Fruit fly (Drosophila melanogaster) whole organism, embryonic: ENCODE data around the gene CG16854.

ENCODE experiments used
- CG10267 ChIP-seq: fragments of 200-800 bp; sonication (Bioruptor generic); optimal IDR thresholded peaks from 2 replicates; lab custom pipeline; 2018; ENCODE audit warnings: missing biosample characterization, mild to moderate bottlenecking, missing genetic modification characterization, moderate library complexity
- CG5953 ChIP-seq: fragments of 200-800 bp; sonication (Bioruptor generic); IDR thresholded peaks from 2 replicates; pipeline ENCODE4 v1.3.6; 2022; ENCODE audit warnings: missing biosample characterization, missing genetic modification characterization
- Gsc ChIP-seq: fragments of 200-800 bp; sonication (Bioruptor generic); IDR thresholded peaks from 2 replicates; pipeline ENCODE4 v1.3.6; 2022; ENCODE audit warnings: missing biosample characterization, missing genetic modification characterization
- ash1 ChIP-seq: fragments of 200-800 bp; sonication (Bioruptor generic); optimal IDR thresholded peaks from 2 replicates; lab custom pipeline; 2018; ENCODE audit warnings: missing biosample characterization, mild to moderate bottlenecking, missing genetic modification characterization
- sna ChIP-seq: fragments of 200-800 bp; sonication (Bioruptor generic); IDR thresholded peaks from 2 replicates; pipeline ENCODE4 v1.3.6; 2022; ENCODE audit warnings: missing biosample characterization, missing genetic modification characterization; ENCODE audit not compliant: partially characterized antibody
- wor ChIP-seq: fragments of 200-800 bp; sonication (Bioruptor generic); IDR thresholded peaks from 2 replicates; pipeline ENCODE4 v1.3.6; 2022; ENCODE audit warnings: missing biosample characterization, missing genetic modification characterization

- no peak for TF ChIP-seq wor
- TF ChIP-seq CG5953 (GFP tag; lab: Robert Waterston, UW): no peak
- no peak for TF ChIP-seq sna (GFP tag; lab: Robert Waterston, UW)
- no peak for TF ChIP-seq ash1 (GFP tag; lab: Kevin White, UChicago)
- TF ChIP-seq CG10267 (tag; lab: Kevin White, UChicago): peak; percentile 1
- TF ChIP-seq Gsc (GFP tag; lab: Robert Waterston, UW): no peak
Measured at dm6 chr2L:11065106-11065878, 21.2 kb upstream of the CG16854 start.
